Worm (Caenorhabditis elegans) whole organism, young adult: ENCODE measurements around the gene Y59H11AM.1.

Experiments
- B0035.1 ChIP-seq: sonication (generic microtip); optimal IDR thresholded peaks from 2 replicates; lab custom pipeline; 2016; ENCODE audit warnings: missing genetic modification characterization, mild to moderate bottlenecking, missing compliant biosample characterization, missing genotype, missing genetic modification reagents
- B0261.1 ChIP-seq: sonication (generic microtip); optimal IDR thresholded peaks from 2 replicates; lab custom pipeline; 2016; ENCODE audit warnings: mild to moderate bottlenecking, missing genetic modification characterization, moderate library complexity, missing compliant biosample characterization
- C06A6.2 ChIP-seq: fragments of 200-800 bp; sonication (Bioruptor generic); conservative IDR thresholded peaks from 2 replicates; pipeline ENCODE4 v1.3.6; 2022; ENCODE audit warnings: missing genetic modification characterization, missing compliant biosample characterization
- C17E4.6 ChIP-seq: fragments of 200-800 bp; sonication (Bioruptor generic); IDR thresholded peaks from 2 replicates; pipeline ENCODE4 v1.3.6; 2022; ENCODE audit warnings: missing genetic modification reagents, missing genetic modification characterization, missing compliant biosample characterization
- F10E7.11 ChIP-seq: sonication (generic microtip); optimal IDR thresholded peaks from 2 replicates; lab custom pipeline; 2017; ENCODE audit warnings: mild to moderate bottlenecking, missing genetic modification characterization, moderate library complexity, missing compliant biosample characterization
- F23B12.7 ChIP-seq: sonication (generic microtip); optimal IDR thresholded peaks from 2 replicates; lab custom pipeline; 2017; ENCODE audit warnings: missing genetic modification characterization, mild to moderate bottlenecking, missing compliant biosample characterization, antibody characterized with exemption, moderate library complexity; ENCODE audit not compliant: insufficient read depth
- F37B4.10 ChIP-seq: fragments of 200-800 bp; sonication (Bioruptor generic); IDR thresholded peaks from 2 replicates; pipeline ENCODE4 v1.3.6; 2022; ENCODE audit warnings: missing genetic modification characterization, missing compliant biosample characterization
- F49E8.2 ChIP-seq: sonication (generic microtip); optimal IDR thresholded peaks from 3 replicates; lab custom pipeline; 2017; ENCODE audit warnings: missing genetic modification characterization, mild to moderate bottlenecking, missing compliant biosample characterization, antibody characterized with exemption, moderate library complexity; ENCODE audit not compliant: insufficient read depth
- K11D2.4 ChIP-seq: fragments of 200-800 bp; sonication (Bioruptor generic); IDR thresholded peaks from 2 replicates; pipeline ENCODE4 v1.3.6; 2022; ENCODE audit warnings: missing genetic modification reagents, missing genetic modification characterization, missing compliant biosample characterization
- K12H6.12 ChIP-seq: fragments of 200-800 bp; sonication (Bioruptor generic); optimal IDR thresholded peaks from 2 replicates; lab custom pipeline; 2018; ENCODE audit warnings: mild to moderate bottlenecking, missing genetic modification characterization, missing compliant biosample characterization
- T07F8.4 ChIP-seq: sonication (generic microtip); optimal IDR thresholded peaks from 2 replicates; lab custom pipeline; 2016; ENCODE audit warnings: mild to moderate bottlenecking, missing genetic modification characterization, moderate library complexity, missing compliant biosample characterization
- T26A5.8 ChIP-seq: sonication (generic microtip); optimal IDR thresholded peaks from 2 replicates; lab custom pipeline; 2016; ENCODE audit warnings: missing genetic modification characterization, missing compliant biosample characterization
- Y53F4B.3 ChIP-seq: fragments of 200-800 bp; sonication (Bioruptor generic); IDR thresholded peaks from 2 replicates; pipeline ENCODE4 v1.3.6; 2022; ENCODE audit warnings: missing genetic modification reagents, missing genetic modification characterization, missing compliant biosample characterization
- Y53G8AR.9 ChIP-seq: fragments of 200-800 bp; sonication (Bioruptor generic); conservative IDR thresholded peaks from 2 replicates; pipeline ENCODE4 v1.3.6; 2022; ENCODE audit warnings: missing genetic modification reagents, missing genetic modification characterization, missing compliant biosample characterization
- aptf-2 ChIP-seq: fragments of 200-800 bp; sonication (Bioruptor generic); conservative IDR thresholded peaks from 2 replicates; pipeline ENCODE4 v1.3.6; 2022; ENCODE audit warnings: missing genetic modification reagents, missing genetic modification characterization, missing compliant biosample characterization
- aptf-3 ChIP-seq: fragments of 200-800 bp; sonication (Bioruptor generic); IDR thresholded peaks from 2 replicates; pipeline ENCODE4 v1.3.6; 2022; ENCODE audit warnings: missing genetic modification characterization, missing compliant biosample characterization
- athp-1 ChIP-seq: sonication (generic microtip); optimal IDR thresholded peaks from 2 replicates; lab custom pipeline; 2017; ENCODE audit warnings: mild to moderate bottlenecking, missing genetic modification characterization, missing compliant biosample characterization
- attf-3 ChIP-seq: fragments of 200-800 bp; sonication (Bioruptor generic); conservative IDR thresholded peaks from 2 replicates; pipeline ENCODE4 v1.3.6; 2022; ENCODE audit warnings: missing genetic modification reagents, missing genetic modification characterization, missing compliant biosample characterization
- attf-5 ChIP-seq: fragments of 200-800 bp; sonication (Bioruptor generic); optimal IDR thresholded peaks from 2 replicates; lab custom pipeline; 2018; ENCODE audit warnings: mild to moderate bottlenecking, missing genetic modification characterization, missing compliant biosample characterization
- attf-6 ChIP-seq: fragments of 200-800 bp; sonication (Bioruptor generic); IDR thresholded peaks from 2 replicates; pipeline ENCODE4 v1.3.6; 2022; ENCODE audit warnings: missing genetic modification reagents, missing genetic modification characterization, missing compliant biosample characterization
- ccch-3 ChIP-seq: fragments of 200-800 bp; sonication (Bioruptor generic); optimal IDR thresholded peaks from 2 replicates; lab custom pipeline; 2018; ENCODE audit warnings: mild to moderate bottlenecking, missing genetic modification characterization, missing compliant biosample characterization
- ceh-27 ChIP-seq: fragments of 200-800 bp; sonication (Bioruptor generic); optimal IDR thresholded peaks from 2 replicates; lab custom pipeline; 2018; ENCODE audit warnings: mild to moderate bottlenecking, missing genetic modification characterization, moderate library complexity, missing compliant biosample characterization
- die-1 ChIP-seq: sonication (generic microtip); optimal IDR thresholded peaks from 2 replicates; lab custom pipeline; 2016; ENCODE audit warnings: missing genotype, mild to moderate bottlenecking, missing genetic modification characterization, missing compliant biosample characterization
- dpff-1 ChIP-seq: sonication (generic microtip); optimal IDR thresholded peaks from 2 replicates; lab custom pipeline; 2017; ENCODE audit warnings: mild to moderate bottlenecking, missing genetic modification characterization, missing compliant biosample characterization
- dpl-1 ChIP-seq: fragments of 150-350 bp; optimal IDR thresholded peaks from 2 replicates; lab custom pipeline; 2014; ENCODE audit warnings: missing biosample characterization, missing genetic modification reagents, missing genetic modification characterization
- egl-18 ChIP-seq: fragments of 200-800 bp; sonication (Bioruptor generic); IDR thresholded peaks from 2 replicates; pipeline ENCODE4 v1.3.6; 2022; ENCODE audit warnings: missing genetic modification reagents, missing genetic modification characterization, missing compliant biosample characterization
- egrh-3 ChIP-seq: fragments of 200-800 bp; sonication (Bioruptor generic); IDR thresholded peaks from 2 replicates; pipeline ENCODE4 v1.3.6; 2022; ENCODE audit warnings: missing genetic modification reagents, missing genetic modification characterization, missing compliant biosample characterization
- hlh-26 ChIP-seq: fragments of 200-800 bp; sonication (Bioruptor generic); conservative IDR thresholded peaks from 2 replicates; pipeline ENCODE4 v1.3.6; 2022; ENCODE audit warnings: missing genetic modification reagents, missing genetic modification characterization, missing compliant biosample characterization
- hrde-1 ChIP-seq: sonication (generic microtip); optimal IDR thresholded peaks from 2 replicates; lab custom pipeline; 2016; ENCODE audit warnings: missing genetic modification characterization, mild to moderate bottlenecking, missing compliant biosample characterization, moderate library complexity, missing genotype, missing genetic modification reagents, borderline replicate concordance
- lin-40 ChIP-seq: sonication (generic microtip); optimal IDR thresholded peaks from 2 replicates; lab custom pipeline; 2016; ENCODE audit warnings: missing genetic modification characterization, mild to moderate bottlenecking, missing compliant biosample characterization, missing genotype, missing genetic modification reagents
- lin-54 ChIP-seq: fragments of 200-800 bp; sonication (Bioruptor generic); optimal IDR thresholded peaks from 2 replicates; lab custom pipeline; 2018; ENCODE audit warnings: mild to moderate bottlenecking, missing genetic modification characterization, missing compliant biosample characterization
- lsl-1 ChIP-seq: fragments of 200-800 bp; sonication (Bioruptor generic); optimal IDR thresholded peaks from 2 replicates; lab custom pipeline; 2018; ENCODE audit warnings: mild to moderate bottlenecking, missing genetic modification characterization, moderate library complexity, missing compliant biosample characterization
- lsy-27 ChIP-seq: sonication (generic microtip); optimal IDR thresholded peaks from 2 replicates; lab custom pipeline; 2017; ENCODE audit warnings: missing genetic modification characterization, mild to moderate bottlenecking, missing compliant biosample characterization, antibody characterized with exemption, missing genotype, borderline replicate concordance; ENCODE audit not compliant: insufficient read depth
- mxl-1 ChIP-seq: sonication (generic microtip); optimal IDR thresholded peaks from 2 replicates; lab custom pipeline; 2016; ENCODE audit warnings: missing genetic modification characterization, missing compliant biosample characterization
- nhr-120 ChIP-seq: fragments of 200-800 bp; sonication (Bioruptor generic); IDR thresholded peaks from 2 replicates; pipeline ENCODE4 v1.3.6; 2022; ENCODE audit warnings: missing genetic modification characterization, missing compliant biosample characterization
- pbrm-1 ChIP-seq: fragments of 200-800 bp; sonication (Bioruptor generic); IDR thresholded peaks from 2 replicates; pipeline ENCODE4 v1.3.6; 2022; ENCODE audit warnings: missing genetic modification reagents, missing genetic modification characterization, missing compliant biosample characterization
- rec-8 ChIP-seq, 2 experiments: sonication (generic microtip); optimal IDR thresholded peaks; 2 replicates each; lab custom pipeline; 2016; ENCODE audit warnings: mild to moderate bottlenecking in 2 of 2, missing genetic modification characterization in 2 of 2, missing genetic modification reagents in 2 of 2, missing genotype in 2 of 2, missing biosample characterization in 1 of 2, missing compliant biosample characterization in 1 of 2, moderate library complexity in 1 of 2
- sdz-38 ChIP-seq: sonication (generic microtip); optimal IDR thresholded peaks from 2 replicates; lab custom pipeline; 2016; ENCODE audit warnings: missing genotype, missing genetic modification characterization, missing compliant biosample characterization
- snpc-1.1 ChIP-seq: sonication (generic microtip); optimal IDR thresholded peaks from 2 replicates; lab custom pipeline; 2017; ENCODE audit warnings: missing genetic modification characterization, mild to moderate bottlenecking, missing compliant biosample characterization, antibody characterized with exemption, moderate library complexity, missing genotype, missing genetic modification reagents; ENCODE audit not compliant: insufficient read depth
- snpc-1.3 ChIP-seq: sonication (generic microtip); optimal IDR thresholded peaks from 2 replicates; lab custom pipeline; 2017; ENCODE audit warnings: missing genetic modification characterization, mild to moderate bottlenecking, missing compliant biosample characterization, antibody characterized with exemption, moderate library complexity, missing genotype, missing genetic modification reagents; ENCODE audit not compliant: insufficient read depth
- snpc-3.4 ChIP-seq: sonication (generic microtip); optimal IDR thresholded peaks from 2 replicates; lab custom pipeline; 2017; ENCODE audit warnings: missing genetic modification characterization, mild to moderate bottlenecking, missing compliant biosample characterization, antibody characterized with exemption, moderate library complexity, missing genotype, missing genetic modification reagents
- somi-1 ChIP-seq: fragments of 200-800 bp; sonication (Bioruptor generic); optimal IDR thresholded peaks from 2 replicates; lab custom pipeline; 2018; ENCODE audit warnings: mild to moderate bottlenecking, missing genetic modification characterization, missing compliant biosample characterization
- unc-62 ChIP-seq: fragments of 150-350 bp; optimal IDR thresholded peaks from 2 replicates; lab custom pipeline; 2014; ENCODE audit warnings: missing biosample characterization, missing genetic modification reagents, missing genetic modification characterization
- xnd-1 ChIP-seq: sonication (generic microtip); optimal IDR thresholded peaks from 2 replicates; lab custom pipeline; 2016; ENCODE audit warnings: missing genotype, missing genetic modification reagents, missing genetic modification characterization, missing compliant biosample characterization
- ztf-22 ChIP-seq: fragments of 200-800 bp; sonication (Bioruptor generic); optimal IDR thresholded peaks from 2 replicates; lab custom pipeline; 2018; ENCODE audit warnings: mild to moderate bottlenecking, missing genetic modification characterization, moderate library complexity, missing compliant biosample characterization
- ztf-25 ChIP-seq: fragments of 200-800 bp; sonication (Bioruptor generic); IDR thresholded peaks from 2 replicates; pipeline ENCODE4 v1.3.6; 2022; ENCODE audit warnings: missing genetic modification reagents, missing genetic modification characterization, missing compliant biosample characterization
- ztf-3 ChIP-seq: fragments of 200-800 bp; sonication (Bioruptor generic); optimal IDR thresholded peaks from 2 replicates; lab custom pipeline; 2018; ENCODE audit warnings: mild to moderate bottlenecking, missing genetic modification characterization, missing compliant biosample characterization
- ztf-6 ChIP-seq: fragments of 200-800 bp; sonication (Bioruptor generic); IDR thresholded peaks from 2 replicates; pipeline ENCODE4 v1.3.6; 2022; ENCODE audit warnings: missing genetic modification reagents, missing genetic modification characterization, missing compliant biosample characterization

Gene Y59H11AM.1

ce11 chrIV:8527598-8528012 is 43.6 kb upstream of the Y59H11AM.1 start (continued):
- TF ChIP-seq attf-6 (GFP tag; lab: Robert Waterston, UW), result no peak
- TF ChIP-seq dpl-1 (GFP tag; lab: Kevin White, UChicago), result no peak
- no peak for TF ChIP-seq hrde-1 (tag; lab: Kevin White, UChicago)
- no peak for TF ChIP-seq athp-1 (tag; lab: Kevin White, UChicago)
- TF ChIP-seq lin-40 (tag; lab: Kevin White, UChicago), result peak; percentile 93
- no peak for TF ChIP-seq F10E7.11 (tag; lab: Kevin White, UChicago)
- TF ChIP-seq Y53F4B.3 (GFP tag; lab: Robert Waterston, UW), result no peak
- no peak for TF ChIP-seq ztf-25 (GFP tag; lab: Robert Waterston, UW)
- no peak for TF ChIP-seq ceh-27
- TF ChIP-seq mxl-1 (tag; lab: Kevin White, UChicago), result no peak
- no peak for TF ChIP-seq T26A5.8 (tag; lab: Kevin White, UChicago)
- peak; percentile 55 for TF ChIP-seq die-1 (tag; lab: Kevin White, UChicago)
- TF ChIP-seq snpc-1.3, result no peak
- TF ChIP-seq hlh-26 (GFP tag; lab: Robert Waterston, UW), result no peak
- no peak for TF ChIP-seq rec-8 (tag; optimal IDR thresholded peaks at IDR 0.05; lab: Kevin White, UChicago)
- no peak for TF ChIP-seq B0261.1
- TF ChIP-seq ztf-6 (GFP tag; lab: Robert Waterston, UW), result no peak
- TF ChIP-seq egrh-3, result no peak
- TF ChIP-seq T07F8.4 (tag; lab: Kevin White, UChicago), result no peak
- TF ChIP-seq lsy-27 (tag; lab: Kevin White, UChicago), result no peak
- peak; percentile 61 for TF ChIP-seq ztf-3 (GFP tag; lab: Kevin White, UChicago)
- peak; percentile 62; the same call in 1 of the 2 replicates for TF ChIP-seq K11D2.4 (GFP tag; lab: Robert Waterston, UW)
- peak; percentile 60 for TF ChIP-seq attf-5 (GFP tag; lab: Kevin White, UChicago)
- no peak for TF ChIP-seq egl-18
- TF ChIP-seq K12H6.12 (tag; lab: Kevin White, UChicago), result peak; percentile 67
- TF ChIP-seq dpff-1, result no peak
- TF ChIP-seq lsl-1 (GFP tag; lab: Kevin White, UChicago), result no peak
- no peak for TF ChIP-seq nhr-120 (GFP tag; lab: Robert Waterston, UW)
- no peak for TF ChIP-seq sdz-38 (tag; lab: Kevin White, UChicago)
- 0 out of 2 replicates have a peak, but pooled peaks have one; percentile 66 for TF ChIP-seq F37B4.10 (GFP tag; lab: Robert Waterston, UW)
- no peak for TF ChIP-seq attf-3 (GFP tag; lab: Robert Waterston, UW)
- peak; percentile 90 for TF ChIP-seq C06A6.2 (GFP tag; lab: Robert Waterston, UW)
- TF ChIP-seq B0035.1 (tag; lab: Kevin White, UChicago), result peak; percentile 68
- TF ChIP-seq somi-1 (GFP tag; lab: Kevin White, UChicago), result peak; percentile 96
- TF ChIP-seq ccch-3, result no peak
- TF ChIP-seq lin-54 (GFP tag; lab: Kevin White, UChicago), result peak; percentile 16
- TF ChIP-seq Y53G8AR.9 (GFP tag; lab: Robert Waterston, UW), result peak; percentile 74; the same call in 1 of the 2 replicates
- TF ChIP-seq aptf-2 (GFP tag; lab: Robert Waterston, UW), result no peak
- no peak for TF ChIP-seq snpc-1.1
- no peak for TF ChIP-seq xnd-1 (tag; lab: Kevin White, UChicago)
- TF ChIP-seq snpc-3.4, result no peak
- no peak for TF ChIP-seq F49E8.2 (tag; lab: Kevin White, UChicago)
- no peak for TF ChIP-seq F23B12.7 (tag; lab: Kevin White, UChicago)
- TF ChIP-seq C17E4.6 (GFP tag; lab: Robert Waterston, UW), result no peak
- TF ChIP-seq ztf-22 (GFP tag; lab: Kevin White, UChicago), result peak; percentile 99
- no peak for TF ChIP-seq aptf-3 (GFP tag; lab: Robert Waterston, UW)
- TF ChIP-seq pbrm-1 (GFP tag; lab: Robert Waterston, UW), result no peak; the same call in 1 of the 2 replicates
- peak; percentile 57 for TF ChIP-seq unc-62 (GFP tag; lab: Kevin White, UChicago)
